Worm (Caenorhabditis elegans): ENCODE measurements around the gene hecd-1.
A peak's percentile ranks its signal among the peaks of the same experiment; 100 is the strongest.

Gene hecd-1

ce11 chrIV:7186756-7187155 is 42.2 kb upstream of the hecd-1 start, which contains the start of gene str-249:
TSS of gene str-249 (minus strand) at chrIV:7186856.
- TF ChIP-seq K12H6.12 (tag; optimal IDR thresholded peaks at IDR 0.05), result no peak
- no peak for TF ChIP-seq T07F8.4 (tag; optimal IDR thresholded peaks at IDR 0.05)
- TF ChIP-seq Y95B8A.8 (GFP tag; IDR thresholded peaks at IDR 0.05), result no peak
- no peak for TF ChIP-seq akir-1 (GFP tag; optimal IDR thresholded peaks at IDR 0.05)
- no peak for TF ChIP-seq tbx-9 (tag; optimal IDR thresholded peaks at IDR 0.05; ENCODE audit: borderline replicate concordance)
- TF ChIP-seq Y56A3A.18 (GFP tag; IDR thresholded peaks at IDR 0.05), result no peak
- TF ChIP-seq let-607 (tag; optimal IDR thresholded peaks at IDR 0.05), result no peak
- TF ChIP-seq repo-1 (tag; optimal IDR thresholded peaks at IDR 0.05), result no peak
- TF ChIP-seq lsl-1 (GFP tag; optimal IDR thresholded peaks at IDR 0.05), result no peak
- TF ChIP-seq egl-18 (GFP tag; IDR thresholded peaks at IDR 0.05), result no peak

ce11 chrIV:7184597-7184996 is 40.1 kb upstream of the hecd-1 start, which contains the start of gene clec-179:
TSS of gene clec-179 (minus strand) at chrIV:7184697.
- no peak for TF ChIP-seq D2030.7 (GFP tag; IDR thresholded peaks at IDR 0.05)
- TF ChIP-seq snpc-1.3 (tag; optimal IDR thresholded peaks at IDR 0.05; ENCODE audit: insufficient read depth), result no peak
- TF ChIP-seq ceh-79 (tag; optimal IDR thresholded peaks at IDR 0.05), result no peak
- TF ChIP-seq ama-1 (optimal IDR thresholded peaks at IDR 0.05), result no peak
- no peak for TF ChIP-seq ama-1 (GFP tag; optimal IDR thresholded peaks at IDR 0.05)
- TF ChIP-seq ztf-6 (GFP tag; IDR thresholded peaks at IDR 0.05), result no peak
- TF ChIP-seq F33H1.4 (GFP tag; IDR thresholded peaks at IDR 0.05), result no peak
- no peak for TF ChIP-seq Y53F4B.3 (GFP tag; IDR thresholded peaks at IDR 0.05)

ce11 chrIV:7182818-7183217 is 38.3 kb upstream of the hecd-1 start:
- TF ChIP-seq D2030.7 (GFP tag; IDR thresholded peaks at IDR 0.05) (no peak), B0336.3 (GFP tag; IDR thresholded peaks at IDR 0.05) (no peak), nfya-1 (tag; optimal IDR thresholded peaks at IDR 0.05; ENCODE audit: borderline replicate concordance, insufficient read depth) (no peak), mxl-1 (tag; optimal IDR thresholded peaks at IDR 0.05) (no peak), athp-1 (tag; optimal IDR thresholded peaks at IDR 0.05) (no peak), ceh-91 (GFP tag; IDR thresholded peaks at IDR 0.05) (no peak), cebp-1 (GFP tag; IDR thresholded peaks at IDR 0.05) (no peak), cebp-1 (tag; optimal IDR thresholded peaks at IDR 0.05) (no peak), let-607 (tag; optimal IDR thresholded peaks at IDR 0.05) (peak; percentile 60 to 85), K11D2.4 (GFP tag; IDR thresholded peaks at IDR 0.05) (no peak), lin-26 (GFP tag; IDR thresholded peaks at IDR 0.05) (no peak), ztf-25 (GFP tag; IDR thresholded peaks at IDR 0.05) (no peak), C17E4.6 (GFP tag; IDR thresholded peaks at IDR 0.05) (no peak), ceh-58 (GFP tag; IDR thresholded peaks at IDR 0.05) (no peak), ccch-3 (GFP tag; optimal IDR thresholded peaks at IDR 0.05) (no peak), somi-1 (GFP tag; optimal IDR thresholded peaks at IDR 0.05) (no peak), ztf-22 (GFP tag; optimal IDR thresholded peaks at IDR 0.05) (peak; percentile 47), hmg-20 (GFP tag; IDR thresholded peaks at IDR 0.05) (no peak), unc-62 (GFP tag; optimal IDR thresholded peaks at IDR 0.05) (peak; percentile 75), attf-3 (GFP tag; conservative IDR thresholded peaks at IDR 0.05) (no peak), pha-4 (tag; optimal IDR thresholded peaks at IDR 0.05) (peak; percentile 36), Y53F4B.3 (GFP tag; IDR thresholded peaks at IDR 0.05) (no peak), lin-40 (tag; optimal IDR thresholded peaks at IDR 0.05) (no peak), madf-6 (GFP tag; IDR thresholded peaks at IDR 0.05) (no peak), nhr-80 (tag; optimal IDR thresholded peaks at IDR 0.05) (peak; percentile 78), mcd-1 (GFP tag; IDR thresholded peaks at IDR 0.05) (no peak)
